Worm (Caenorhabditis elegans) whole organism, L4/young adult: Measurements from ENCODE around the gene F56C3.7.

ENCODE experiments used
- W03F9.2 ChIP-seq: fragments of 150-350 bp; optimal IDR thresholded peaks from 2 replicates; lab custom pipeline; 2014; ENCODE audit warnings: missing biosample characterization, missing genetic modification characterization
- him-1 ChIP-seq: sonication (generic microtip); optimal IDR thresholded peaks from 2 replicates; lab custom pipeline; 2016; ENCODE audit warnings: missing genotype, missing genetic modification reagents, missing genetic modification characterization, missing compliant biosample characterization

- TF ChIP-seq W03F9.2 (tag; lab: Kevin White, UChicago) = no peak
- TF ChIP-seq him-1 = no peak
These were observed 26.3 kb downstream of the F56C3.7 start, which contains the start of gene ins-39 for ce11 chrX:1344321-1344720.
